Fruit fly (Drosophila melanogaster) whole organism, embryonic: ENCODE measurements around the gene ZnT86D.

ENCODE experiments used
- Atf3 ChIP-seq: fragments of 200-800 bp; sonication (Bioruptor generic); optimal IDR thresholded peaks from 3 replicates; lab custom pipeline; 2016; ENCODE audit warnings: missing biosample characterization, missing genetic modification characterization
- CG10431 ChIP-seq: fragments of 200-800 bp; sonication (Bioruptor generic); optimal IDR thresholded peaks from 3 replicates; lab custom pipeline; 2018; ENCODE audit warnings: missing biosample characterization, mild to moderate bottlenecking, missing genetic modification characterization
- CG11695 ChIP-seq: fragments of 200-800 bp; sonication (Bioruptor generic); IDR thresholded peaks from 3 replicates; pipeline ENCODE4 v1.3.6; 2022; ENCODE audit warnings: missing biosample characterization, missing genetic modification characterization
- CG12104 ChIP-seq: fragments of 200-800 bp; sonication (Bioruptor generic); optimal IDR thresholded peaks from 3 replicates; lab custom pipeline; 2016; ENCODE audit warnings: missing biosample characterization, missing genetic modification characterization
- CG12659 ChIP-seq: fragments of 200-800 bp; sonication (Bioruptor generic); optimal IDR thresholded peaks from 3 replicates; lab custom pipeline; 2017; ENCODE audit warnings: mild to moderate bottlenecking, missing biosample characterization, missing genetic modification reagents, missing genetic modification characterization
- CG13287 ChIP-seq: fragments of 200-800 bp; sonication (Bioruptor generic); IDR thresholded peaks from 2 replicates; pipeline ENCODE4 v1.3.6; 2022; ENCODE audit warnings: missing biosample characterization, missing genetic modification characterization; ENCODE audit not compliant: partially characterized antibody
- CG13424 ChIP-seq: fragments of 200-800 bp; sonication (Bioruptor generic); optimal IDR thresholded peaks from 2 replicates; lab custom pipeline; 2019; ENCODE audit warnings: missing biosample characterization, mild to moderate bottlenecking, missing genetic modification characterization, moderate library complexity
- CG1603 ChIP-seq: fragments of 200-800 bp; sonication (Bioruptor generic); optimal IDR thresholded peaks from 2 replicates; lab custom pipeline; 2019; ENCODE audit warnings: missing biosample characterization, mild to moderate bottlenecking, missing genetic modification characterization, moderate library complexity
- CG17912 ChIP-seq: fragments of 200-800 bp; sonication (Bioruptor generic); optimal IDR thresholded peaks from 2 replicates; lab custom pipeline; 2018; ENCODE audit warnings: missing biosample characterization, mild to moderate bottlenecking, missing genetic modification characterization
- CG18619 ChIP-seq: fragments of 200-800 bp; sonication (Bioruptor generic); optimal IDR thresholded peaks from 3 replicates; lab custom pipeline; 2017; ENCODE audit warnings: missing biosample characterization, mild to moderate bottlenecking, missing genetic modification characterization
- CG30020 ChIP-seq: fragments of 200-800 bp; optimal IDR thresholded peaks from 2 replicates; lab custom pipeline; 2019; ENCODE audit warnings: missing biosample characterization, mild to moderate bottlenecking, missing genetic modification characterization, moderate library complexity
- CG3995 ChIP-seq: fragments of 200-800 bp; sonication (Bioruptor generic); optimal IDR thresholded peaks from 3 replicates; lab custom pipeline; 2016; ENCODE audit warnings: missing biosample characterization, missing genetic modification characterization
- CG6689 ChIP-seq: fragments of 200-800 bp; sonication (Bioruptor generic); IDR thresholded peaks from 2 replicates; pipeline ENCODE4 v1.3.6; 2022; ENCODE audit warnings: missing biosample characterization, missing genetic modification characterization
- CG8924 ChIP-seq: fragments of 200-800 bp; optimal IDR thresholded peaks from 3 replicates; lab custom pipeline; 2019; ENCODE audit warnings: missing biosample characterization, mild to moderate bottlenecking, missing genetic modification characterization, moderate library complexity
- CG9215 ChIP-seq: fragments of 200-800 bp; sonication (Bioruptor generic); IDR thresholded peaks from 2 replicates; pipeline ENCODE4 v1.3.6; 2022; ENCODE audit warnings: missing biosample characterization, missing genetic modification characterization
- CHES-1-like ChIP-seq: fragments of 200-800 bp; sonication (Bioruptor generic); optimal IDR thresholded peaks from 2 replicates; lab custom pipeline; 2016; ENCODE audit warnings: missing biosample characterization, missing genetic modification characterization
- CTCF ChIP-seq: fragments of 200-800 bp; sonication (Bioruptor generic); optimal IDR thresholded peaks from 2 replicates; lab custom pipeline; 2017; ENCODE audit warnings: missing biosample characterization, mild to moderate bottlenecking, missing genetic modification characterization, moderate library complexity
- Camta ChIP-seq: fragments of 200-800 bp; sonication (Bioruptor generic); optimal IDR thresholded peaks from 2 replicates; lab custom pipeline; 2016; ENCODE audit warnings: missing biosample characterization, missing genetic modification characterization
- Dll ChIP-seq: fragments of 200-800 bp; sonication (Bioruptor generic); IDR thresholded peaks from 4 replicates; pipeline ENCODE4 v1.3.6; 2022; ENCODE audit warnings: missing biosample characterization, missing genetic modification characterization; ENCODE audit not compliant: partially characterized antibody
- Doc3 ChIP-seq: fragments of 200-800 bp; sonication (Bioruptor generic); IDR thresholded peaks from 3 replicates; pipeline ENCODE4 v1.3.6; 2022; ENCODE audit warnings: missing biosample characterization, missing genetic modification characterization; ENCODE audit not compliant: partially characterized antibody
- Ets65A ChIP-seq: fragments of 200-800 bp; sonication (Bioruptor generic); peaks from one replicate; lab custom pipeline; 2016; ENCODE audit warnings: missing biosample characterization, missing genetic modification characterization
- Fer1 ChIP-seq: fragments of 200-800 bp; sonication (Bioruptor generic); optimal IDR thresholded peaks from 2 replicates; lab custom pipeline; 2017; ENCODE audit warnings: missing biosample characterization, mild to moderate bottlenecking, missing genetic modification characterization
- Hsf ChIP-seq: fragments of 200-800 bp; sonication (Bioruptor generic); optimal IDR thresholded peaks from 3 replicates; lab custom pipeline; 2016; ENCODE audit warnings: missing biosample characterization, missing genetic modification characterization
- NC2β ChIP-seq: fragments of 200-800 bp; sonication (Bioruptor generic); optimal IDR thresholded peaks from 2 replicates; lab custom pipeline; 2016; ENCODE audit warnings: missing biosample characterization, missing genetic modification characterization
- Neu2 ChIP-seq: fragments of 200-800 bp; sonication (Bioruptor generic); optimal IDR thresholded peaks from 3 replicates; lab custom pipeline; 2016; ENCODE audit warnings: missing biosample characterization, missing genetic modification characterization, borderline replicate concordance
- Pdp1 ChIP-seq, 2 experiments: fragments of 200-800 bp; sonication (Bioruptor generic); optimal IDR thresholded peaks; 3 replicates each; lab custom pipeline; 2016; ENCODE audit warnings: missing biosample characterization in 2 of 2, missing genetic modification characterization in 2 of 2, mild to moderate bottlenecking in 1 of 2, moderate library complexity in 1 of 2
- Side ChIP-seq: fragments of 200-800 bp; sonication (Bioruptor generic); optimal IDR thresholded peaks from 2 replicates; lab custom pipeline; 2016; ENCODE audit warnings: missing biosample characterization, missing genetic modification characterization
- Sry-β ChIP-seq: fragments of 200-800 bp; sonication (Bioruptor generic); optimal IDR thresholded peaks from 2 replicates; lab custom pipeline; 2018; ENCODE audit warnings: missing biosample characterization, mild to moderate bottlenecking, missing genetic modification characterization, moderate library complexity
- ara ChIP-seq: fragments of 200-800 bp; sonication (Bioruptor generic); IDR thresholded peaks from 2 replicates; pipeline ENCODE4 v1.3.6; 2022; ENCODE audit warnings: missing biosample characterization, missing genetic modification characterization
- ase ChIP-seq: fragments of 200-800 bp; sonication (Bioruptor generic); IDR thresholded peaks from 3 replicates; pipeline ENCODE4 v1.3.6; 2022; ENCODE audit warnings: missing biosample characterization, missing genetic modification characterization
- ato ChIP-seq: fragments of 200-800 bp; sonication (Bioruptor generic); IDR thresholded peaks from 2 replicates; pipeline ENCODE4 v1.3.6; 2022; ENCODE audit warnings: missing biosample characterization, missing genetic modification characterization; ENCODE audit not compliant: partially characterized antibody
- bbx ChIP-seq: fragments of 200-800 bp; sonication (Bioruptor generic); IDR thresholded peaks from 2 replicates; pipeline ENCODE4 v1.3.6; 2022; ENCODE audit warnings: missing biosample characterization, missing genetic modification characterization; ENCODE audit not compliant: partially characterized antibody
- cad ChIP-seq: fragments of >200 bp; optimal IDR thresholded peaks from 2 replicates; lab custom pipeline; 2017; ENCODE audit warnings: missing biosample characterization, missing genetic modification characterization
- dm ChIP-seq: fragments of 200-800 bp; sonication (Bioruptor generic); optimal IDR thresholded peaks from 3 replicates; lab custom pipeline; 2016; ENCODE audit warnings: missing biosample characterization, missing genetic modification characterization
- ems ChIP-seq: fragments of 200-800 bp; sonication (Bioruptor generic); optimal IDR thresholded peaks from 3 replicates; lab custom pipeline; 2016; ENCODE audit warnings: missing biosample characterization, missing genetic modification characterization
- fd102C ChIP-seq: fragments of 200-800 bp; sonication (Bioruptor generic); optimal IDR thresholded peaks from 2 replicates; lab custom pipeline; 2018; ENCODE audit warnings: missing biosample characterization, mild to moderate bottlenecking, missing genetic modification characterization, moderate library complexity
- fu2 ChIP-seq: fragments of 200-800 bp; sonication (Bioruptor generic); optimal IDR thresholded peaks from 2 replicates; lab custom pipeline; 2016; ENCODE audit warnings: missing biosample characterization, missing genetic modification characterization
- gfzf ChIP-seq: fragments of 200-800 bp; sonication (Bioruptor generic); optimal IDR thresholded peaks from 2 replicates; lab custom pipeline; 2016; ENCODE audit warnings: missing biosample characterization, mild to moderate bottlenecking, missing genetic modification characterization, moderate library complexity
- jumu ChIP-seq: fragments of 200-800 bp; sonication (Bioruptor generic); optimal IDR thresholded peaks from 3 replicates; lab custom pipeline; 2016; ENCODE audit warnings: missing biosample characterization, missing genetic modification characterization
- kay ChIP-seq: fragments of 200-800 bp; sonication (Bioruptor generic); optimal IDR thresholded peaks from 2 replicates; lab custom pipeline; 2016; ENCODE audit warnings: missing biosample characterization, missing genetic modification characterization
- mirr ChIP-seq: fragments of 200-800 bp; sonication (Bioruptor generic); optimal IDR thresholded peaks from 3 replicates; lab custom pipeline; 2018; ENCODE audit warnings: missing biosample characterization, mild to moderate bottlenecking, missing genetic modification characterization
- onecut ChIP-seq: fragments of 200-800 bp; sonication (Bioruptor generic); IDR thresholded peaks from 2 replicates; pipeline ENCODE4 v1.3.6; 2022; ENCODE audit warnings: missing biosample characterization, missing genetic modification characterization
- psq ChIP-seq: fragments of 200-800 bp; sonication (Bioruptor generic); optimal IDR thresholded peaks from 2 replicates; lab custom pipeline; 2017; ENCODE audit warnings: missing biosample characterization, missing genetic modification characterization
- pzg ChIP-seq: fragments of 200-800 bp; sonication (Bioruptor generic); optimal IDR thresholded peaks from 3 replicates; lab custom pipeline; 2018; ENCODE audit warnings: missing biosample characterization, mild to moderate bottlenecking, missing genetic modification characterization, moderate library complexity
- ranshi ChIP-seq: fragments of 200-800 bp; sonication (Bioruptor generic); IDR thresholded peaks from 2 replicates; pipeline ENCODE4 v1.3.6; 2022; ENCODE audit warnings: missing biosample characterization, missing genetic modification characterization
- ssp ChIP-seq: fragments of 200-800 bp; sonication (Bioruptor generic); IDR thresholded peaks from 2 replicates; pipeline ENCODE4 v1.3.6; 2022; ENCODE audit warnings: missing biosample characterization, missing genetic modification characterization
- tup ChIP-seq: fragments of 200-800 bp; sonication (Bioruptor generic); optimal IDR thresholded peaks from 2 replicates; lab custom pipeline; 2016; ENCODE audit warnings: missing biosample characterization, mild to moderate bottlenecking, missing genetic modification characterization, moderate library complexity
- unc-4 ChIP-seq: fragments of 200-800 bp; sonication (Bioruptor generic); IDR thresholded peaks from 2 replicates; pipeline ENCODE4 v1.3.6; 2022; ENCODE audit warnings: missing biosample characterization, missing genetic modification characterization; ENCODE audit not compliant: partially characterized antibody
- wek ChIP-seq: fragments of 200-800 bp; sonication (Bioruptor generic); optimal IDR thresholded peaks from 3 replicates; lab custom pipeline; 2018; ENCODE audit warnings: missing biosample characterization, mild to moderate bottlenecking, missing genetic modification characterization, moderate library complexity
- zfh2 ChIP-seq: fragments of 200-800 bp; sonication (Bioruptor generic); optimal IDR thresholded peaks from 2 replicates; lab custom pipeline; 2016; ENCODE audit warnings: missing biosample characterization, missing genetic modification characterization

Gene ZnT86D

dm6 chr3R:11243951-11244660, 29.8 kb upstream of the ZnT86D start, which contains the start of the genes CG17734 and CG5214 (continued):
- TF ChIP-seq gfzf (GFP tag; lab: Kevin White, UChicago) (peak; percentile 84), Hsf (GFP tag; lab: Kevin White, UChicago) (peak; percentile 44), CHES-1-like (GFP tag; lab: Kevin White, UChicago) (peak; percentile 52), unc-4 (peak; percentile 77), ara (GFP tag; lab: Robert Waterston, UW) (no peak), CG13287 (GFP tag; lab: Robert Waterston, UW) (peak; percentile 86), ranshi (0 out of 2 replicates have a peak, but pooled peaks have one; percentile 5), dm (peak; percentile 47), Fer1 (GFP tag; lab: Kevin White, UChicago) (no peak), fd102C (GFP tag; lab: Kevin White, UChicago) (no peak), Sry-β (GFP tag; lab: Kevin White, UChicago) (no peak), kay (GFP tag; lab: Kevin White, UChicago) (peak; percentile 21), CG18619 (GFP tag; lab: Kevin White, UChicago) (no peak), ato (GFP tag; lab: Robert Waterston, UW) (no peak), Dll (peak; percentile 87), wek (GFP tag; lab: Kevin White, UChicago) (no peak), onecut (GFP tag; lab: Robert Waterston, UW) (0 out of 2 replicates have a peak, but pooled peaks have one; percentile 13), Doc3 (peak; percentile 80), CG9215 (GFP tag; lab: Robert Waterston, UW) (no peak), CG13424 (tag; lab: Kevin White, UChicago) (peak; percentile 28), CG12659 (peak; percentile 86), Atf3 (GFP tag; lab: Kevin White, UChicago) (peak; percentile 38), CG8924 (tag; lab: Kevin White, UChicago) (no peak), pzg (GFP tag; lab: Kevin White, UChicago) (peak; percentile 86), CG12104 (GFP tag; lab: Kevin White, UChicago) (no peak), CG10431 (GFP tag; lab: Kevin White, UChicago) (no peak), Pdp1 (GFP tag; optimal IDR thresholded peaks at IDR 0.05; lab: Kevin White, UChicago) (peak in 1 of 2 experiments; percentile 99), CG17912 (GFP tag; lab: Kevin White, UChicago) (no peak), cad (GFP tag; lab: Kevin White, UChicago) (no peak), ase (no peak), Ets65A (GFP tag; lab: Kevin White, UChicago) (peak; percentile 79), CG6689 (GFP tag; lab: Robert Waterston, UW) (no peak), CG1603 (tag; lab: Kevin White, UChicago) (peak; percentile 36), fu2 (GFP tag; lab: Kevin White, UChicago) (peak; percentile 34), psq (no peak), Camta (GFP tag; lab: Kevin White, UChicago) (peak; percentile 7), tup (GFP tag; lab: Kevin White, UChicago) (no peak), Side (no peak), Neu2 (no peak), zfh2 (no peak), CG11695 (GFP tag; lab: Robert Waterston, UW) (no peak), bbx (GFP tag; lab: Robert Waterston, UW) (peak; percentile 61), mirr (no peak), CG30020 (no peak), ssp (GFP tag; lab: Robert Waterston, UW) (no peak), ems (no peak), jumu (no peak), CTCF (GFP tag; lab: Kevin White, UChicago) (peak; percentile 96), CG3995 (peak; percentile 24), NC2β (no peak)
